Worm (Caenorhabditis elegans) whole organism, L2 larva: ENCODE data around the gene nfya-1.

Source experiments
- C34F6.9 ChIP-seq: fragments of 150-350 bp; optimal IDR thresholded peaks from 2 replicates; lab custom pipeline; 2014; ENCODE audit warnings: missing biosample characterization, missing genetic modification characterization
- F13H6.1 ChIP-seq: sonication (generic microtip); optimal IDR thresholded peaks from 2 replicates; lab custom pipeline; 2016; ENCODE audit warnings: missing genetic modification characterization, missing compliant biosample characterization
- R02D3.7 ChIP-seq: fragments of 150-350 bp; optimal IDR thresholded peaks from 2 replicates; lab custom pipeline; 2014; ENCODE audit warnings: missing biosample characterization, missing genetic modification characterization
- ZK546.5 ChIP-seq: sonication (generic microtip); optimal IDR thresholded peaks from 2 replicates; lab custom pipeline; 2017; ENCODE audit warnings: missing biosample characterization, missing genetic modification characterization
- aly-2 ChIP-seq: fragments of 150-350 bp; optimal IDR thresholded peaks from 2 replicates; lab custom pipeline; 2014; ENCODE audit warnings: missing biosample characterization, missing genetic modification characterization
- blmp-1 ChIP-seq: sonication (generic microtip); optimal IDR thresholded peaks from 2 replicates; lab custom pipeline; 2017; ENCODE audit warnings: missing genetic modification characterization, mild to moderate bottlenecking, missing compliant biosample characterization, antibody characterized with exemption, moderate library complexity; ENCODE audit not compliant: insufficient read depth
- ceh-16 ChIP-seq: fragments of 150-350 bp; optimal IDR thresholded peaks from 2 replicates; lab custom pipeline; 2014; ENCODE audit warnings: missing biosample characterization, missing genetic modification characterization
- ceh-82 ChIP-seq: fragments of 150-350 bp; optimal IDR thresholded peaks from 2 replicates; lab custom pipeline; 2014; ENCODE audit warnings: missing biosample characterization, missing genetic modification characterization
- crh-2 ChIP-seq: sonication (generic microtip); optimal IDR thresholded peaks from 2 replicates; lab custom pipeline; 2017; ENCODE audit warnings: missing biosample characterization, missing genetic modification characterization
- egl-27 ChIP-seq: sonication (generic microtip); optimal IDR thresholded peaks from 3 replicates; lab custom pipeline; 2017; ENCODE audit warnings: missing biosample characterization, missing genetic modification reagents, missing genetic modification characterization
- elt-1 ChIP-seq: fragments of 150-350 bp; optimal IDR thresholded peaks from 2 replicates; lab custom pipeline; 2014; ENCODE audit warnings: missing biosample characterization, missing genetic modification characterization
- fos-1 ChIP-seq: fragments of 150-350 bp; optimal IDR thresholded peaks from 2 replicates; lab custom pipeline; 2014; ENCODE audit warnings: missing biosample characterization, missing genetic modification characterization
- gmeb-1 ChIP-seq: fragments of 150-350 bp; optimal IDR thresholded peaks from 2 replicates; lab custom pipeline; 2014; ENCODE audit warnings: missing biosample characterization, missing genetic modification characterization
- lin-11 ChIP-seq: fragments of 150-350 bp; sonication (generic microtip); optimal IDR thresholded peaks from 2 replicates; lab custom pipeline; 2014; ENCODE audit warnings: missing biosample characterization, missing genetic modification characterization, inconsistent platforms, mixed read lengths
- lin-13 ChIP-seq: fragments of 150-350 bp; optimal IDR thresholded peaks from 2 replicates; lab custom pipeline; 2014; ENCODE audit warnings: missing biosample characterization, missing genetic modification reagents, missing genetic modification characterization
- lin-39 ChIP-seq: fragments of 150-350 bp; optimal IDR thresholded peaks from 2 replicates; lab custom pipeline; 2014; ENCODE audit warnings: missing biosample characterization, missing genetic modification reagents, missing genetic modification characterization
- lsy-2 ChIP-seq, 2 experiments: fragments of 150-350 bp in 1 of 2; sonication (generic microtip) in 1 of 2; optimal IDR thresholded peaks; 2 replicates each; lab custom pipeline; 2014 to 2017; ENCODE audit warnings: missing biosample characterization in 2 of 2, missing genetic modification characterization in 2 of 2
- mab-5 ChIP-seq: fragments of 150-350 bp; optimal IDR thresholded peaks from 2 replicates; lab custom pipeline; 2014; ENCODE audit warnings: missing biosample characterization, missing genetic modification characterization
- mbf-1 ChIP-seq: sonication (generic microtip); optimal IDR thresholded peaks from 2 replicates; lab custom pipeline; 2017; ENCODE audit warnings: missing biosample characterization, missing genetic modification characterization
- nhr-10 ChIP-seq: sonication (generic microtip); optimal IDR thresholded peaks from 2 replicates; lab custom pipeline; 2017; ENCODE audit warnings: missing biosample characterization, missing genetic modification characterization
- nhr-11 ChIP-seq: fragments of 150-350 bp; optimal IDR thresholded peaks from 2 replicates; lab custom pipeline; 2014; ENCODE audit warnings: missing biosample characterization, missing genetic modification characterization
- nhr-12 ChIP-seq: fragments of 150-350 bp; optimal IDR thresholded peaks from 2 replicates; lab custom pipeline; 2014; ENCODE audit warnings: missing biosample characterization, missing genetic modification characterization
- nhr-129 ChIP-seq: fragments of 150-350 bp; optimal IDR thresholded peaks from 2 replicates; lab custom pipeline; 2014; ENCODE audit warnings: missing biosample characterization, missing genetic modification characterization
- nhr-23 ChIP-seq: fragments of 150-350 bp; optimal IDR thresholded peaks from 2 replicates; lab custom pipeline; 2014; ENCODE audit warnings: missing biosample characterization, missing genetic modification reagents, missing genetic modification characterization
- nhr-237 ChIP-seq: fragments of 150-350 bp; optimal IDR thresholded peaks from 2 replicates; lab custom pipeline; 2014; ENCODE audit warnings: missing biosample characterization, missing genetic modification characterization
- nhr-77 ChIP-seq: fragments of 150-350 bp; optimal IDR thresholded peaks from 2 replicates; lab custom pipeline; 2014; ENCODE audit warnings: missing biosample characterization, missing genetic modification characterization
- sma-9 ChIP-seq, 2 experiments: fragments of 150-350 bp in 1 of 2; sonication (generic microtip) in 1 of 2; optimal IDR thresholded peaks; 2 replicates each; lab custom pipeline; 2014 to 2016; ENCODE audit warnings: missing genetic modification characterization in 2 of 2, mild to moderate bottlenecking in 1 of 2, missing biosample characterization in 1 of 2, missing compliant biosample characterization in 1 of 2, missing genetic modification reagents in 1 of 2, moderate library complexity in 1 of 2
- snpc-4 ChIP-seq: fragments of 150-350 bp; optimal IDR thresholded peaks from 2 replicates; lab custom pipeline; 2014; ENCODE audit warnings: missing biosample characterization, missing genetic modification characterization
- unc-39 ChIP-seq: fragments of 150-350 bp; optimal IDR thresholded peaks from 2 replicates; lab custom pipeline; 2014; ENCODE audit warnings: missing biosample characterization, missing genetic modification characterization
- unc-55 ChIP-seq: fragments of 150-350 bp; sonication (generic microtip); optimal IDR thresholded peaks from 3 replicates; lab custom pipeline; 2014; ENCODE audit warnings: missing biosample characterization, missing genetic modification reagents, missing genetic modification characterization
- unc-62 ChIP-seq: fragments of 150-350 bp; optimal IDR thresholded peaks from 2 replicates; lab custom pipeline; 2014; ENCODE audit warnings: missing biosample characterization, missing genetic modification reagents, missing genetic modification characterization
- zag-1 ChIP-seq: fragments of 150-350 bp; optimal IDR thresholded peaks from 2 replicates; lab custom pipeline; 2014; ENCODE audit warnings: missing biosample characterization, missing genetic modification characterization

Gene nfya-1

ce11 chrX:11982065-11982464, 35.4 kb upstream of the nfya-1 start, which contains the start of gene nhr-167:
TSS of gene nhr-167 (minus strand) at chrX:11982085.
- TF ChIP-seq C34F6.9 (tag; lab: Kevin White, UChicago): peak; percentile 4
- TF ChIP-seq nhr-12 (tag; lab: Kevin White, UChicago): no peak
- TF ChIP-seq, all 48 proteins: peak for 1

ce11 chrX:11974629-11975085, 28.0 kb upstream of the nfya-1 start, which contains the start of gene set-6:
TSS of gene set-6 (minus strand) at chrX:11974679.
- TF ChIP-seq F13H6.1 (tag; lab: Kevin White, UChicago): peak; percentile 18
- TF ChIP-seq lsy-2 (tag; optimal IDR thresholded peaks at IDR 0.05; lab: Kevin White, UChicago): peak in 1 of 2 experiments; percentile 19
- peak; percentile 12 for TF ChIP-seq lin-13 (GFP tag; lab: Kevin White, UChicago)
- TF ChIP-seq unc-55 (GFP tag; lab: Kevin White, UChicago): peak; percentile 71
- peak; percentile 10 for TF ChIP-seq crh-2 (tag; lab: Kevin White, UChicago)
- peak; percentile 62 for TF ChIP-seq C34F6.9 (tag; lab: Kevin White, UChicago)
- TF ChIP-seq sma-9 (GFP tag; optimal IDR thresholded peaks at IDR 0.05; lab: Kevin White, UChicago): peak; percentile 47
- no peak for TF ChIP-seq sma-9 (tag; optimal IDR thresholded peaks at IDR 0.05; lab: Kevin White, UChicago)
- TF ChIP-seq unc-62 (GFP tag; lab: Kevin White, UChicago): no peak
- peak; percentile 9 for TF ChIP-seq nhr-129 (tag; lab: Kevin White, UChicago)
- no peak for TF ChIP-seq nhr-77 (tag; lab: Kevin White, UChicago)

ce11 chrX:11971323-11971722, 24.7 kb upstream of the nfya-1 start:
- no peak for TF ChIP-seq nhr-10 (tag; lab: Kevin White, UChicago)
- TF ChIP-seq blmp-1 (tag; lab: Kevin White, UChicago): no peak
- no peak for TF ChIP-seq unc-55 (GFP tag; lab: Kevin White, UChicago)
- TF ChIP-seq gmeb-1 (tag; lab: Kevin White, UChicago): no peak
- no peak for TF ChIP-seq lin-13 (GFP tag; lab: Kevin White, UChicago)
- TF ChIP-seq ceh-82 (tag; lab: Kevin White, UChicago): no peak
- no peak for TF ChIP-seq unc-39 (tag; lab: Kevin White, UChicago)
- TF ChIP-seq nhr-23 (tag; lab: Kevin White, UChicago): no peak

- TF ChIP-seq ceh-82 (tag; lab: Kevin White, UChicago): no peak
- no peak for TF ChIP-seq mab-5 (tag; lab: Kevin White, UChicago)
- no peak for TF ChIP-seq lin-11 (tag; lab: Kevin White, UChicago)
- no peak for TF ChIP-seq snpc-4 (tag; lab: Kevin White, UChicago)
- TF ChIP-seq sma-9 (GFP tag; optimal IDR thresholded peaks at IDR 0.05; lab: Kevin White, UChicago): no peak
- TF ChIP-seq sma-9 (tag; optimal IDR thresholded peaks at IDR 0.05; lab: Kevin White, UChicago): no peak
- no peak for TF ChIP-seq elt-1
- no peak for TF ChIP-seq nhr-237 (tag; lab: Kevin White, UChicago)
- no peak for TF ChIP-seq nhr-23 (tag; lab: Kevin White, UChicago)
- TF ChIP-seq nhr-11 (tag; lab: Kevin White, UChicago): no peak
- TF ChIP-seq aly-2: no peak
- TF ChIP-seq mbf-1: no peak
- TF ChIP-seq lsy-2 (tag; optimal IDR thresholded peaks at IDR 0.05; lab: Kevin White, UChicago): no peak
- no peak for TF ChIP-seq egl-27
- TF ChIP-seq fos-1 (tag; lab: Kevin White, UChicago): no peak
- no peak for TF ChIP-seq ZK546.5 (tag; lab: Kevin White, UChicago)
- no peak for TF ChIP-seq R02D3.7 (tag; lab: Kevin White, UChicago)
- no peak for TF ChIP-seq crh-2 (tag; lab: Kevin White, UChicago)
- no peak for TF ChIP-seq nhr-12 (tag; lab: Kevin White, UChicago)
- no peak for TF ChIP-seq zag-1
- TF ChIP-seq, all 48 proteins: peak for 0
These were observed 22.9 kb upstream of the nfya-1 start for ce11 chrX:11969554-11969953.

- peak in 1 of 2 experiments; percentile 4 for TF ChIP-seq lsy-2 (tag; optimal IDR thresholded peaks at IDR 0.05; lab: Kevin White, UChicago)
- no peak for TF ChIP-seq lin-39
- peak; percentile 52 for TF ChIP-seq C34F6.9 (tag; lab: Kevin White, UChicago)
- no peak for TF ChIP-seq ceh-16
- no peak for TF ChIP-seq ZK546.5 (tag; lab: Kevin White, UChicago)
- no peak for TF ChIP-seq nhr-237 (tag; lab: Kevin White, UChicago)
- peak; percentile 30 for TF ChIP-seq sma-9 (GFP tag; optimal IDR thresholded peaks at IDR 0.05; lab: Kevin White, UChicago)
- TF ChIP-seq sma-9 (tag; optimal IDR thresholded peaks at IDR 0.05; lab: Kevin White, UChicago): no peak
These were observed 22.4 kb upstream of the nfya-1 start for ce11 chrX:11969085-11969484.
